Fruit fly (Drosophila melanogaster) whole organism, wandering third instar larva: ENCODE results near the gene plh.

Experiments
- Dif ChIP-seq: fragments of 200-275, 200-300 bp; sonication (Bioruptor generic); optimal IDR thresholded peaks from 2 replicates; lab custom pipeline; 2018; ENCODE audit warnings: missing biosample characterization, missing genetic modification characterization; ENCODE audit not compliant: partially characterized antibody
- Mio ChIP-seq: sonication (Bioruptor generic); optimal IDR thresholded peaks from 2 replicates; lab custom pipeline; 2016; ENCODE audit warnings: missing biosample characterization, missing genetic modification characterization
- pan ChIP-seq: fragments of >200 bp; optimal IDR thresholded peaks from 2 replicates; lab custom pipeline; 2017
- psq ChIP-seq: fragments of 200-800 bp; sonication (Bioruptor generic); optimal IDR thresholded peaks from 3 replicates; lab custom pipeline; 2017; ENCODE audit warnings: missing biosample characterization, mild to moderate bottlenecking, missing genetic modification characterization, moderate library complexity

DNA sequence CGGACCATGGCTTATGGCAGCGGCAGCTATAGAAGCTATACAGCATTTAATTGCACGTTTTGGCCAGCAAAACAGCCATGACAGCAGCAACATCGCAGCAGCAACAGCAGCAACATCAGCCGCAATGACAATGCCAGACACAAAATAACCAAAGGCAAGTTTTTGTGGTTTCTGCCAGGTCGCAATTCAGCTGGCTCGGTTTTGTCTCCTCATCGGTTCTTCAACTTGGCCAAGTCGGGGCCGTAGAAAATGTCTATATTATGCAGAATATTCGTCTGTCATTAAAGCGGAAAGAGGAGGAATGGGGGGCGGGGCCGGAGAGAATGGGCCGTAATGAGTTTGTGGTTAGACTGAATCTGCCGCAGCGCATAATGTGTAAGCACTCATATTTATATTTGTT is 1.1 kb upstream of the plh start:
- no peak for TF ChIP-seq psq (GFP tag; lab: Kevin White, UChicago)
- no peak for TF ChIP-seq Mio (GFP tag; lab: Kevin White, UChicago)
- TF ChIP-seq Dif = no peak
- no peak for TF ChIP-seq pan (lab: Kevin White, UChicago)
